Worm (Caenorhabditis elegans) whole organism, L2 larva: ENCODE data around the gene T22D1.1.

Source experiments
- C34F6.9 ChIP-seq: fragments of 150-350 bp; optimal IDR thresholded peaks from 2 replicates; lab custom pipeline; 2014; ENCODE audit warnings: missing biosample characterization, missing genetic modification characterization
- F13H6.1 ChIP-seq: sonication (generic microtip); optimal IDR thresholded peaks from 2 replicates; lab custom pipeline; 2016; ENCODE audit warnings: missing genetic modification characterization, missing compliant biosample characterization
- R02D3.7 ChIP-seq: fragments of 150-350 bp; optimal IDR thresholded peaks from 2 replicates; lab custom pipeline; 2014; ENCODE audit warnings: missing biosample characterization, missing genetic modification characterization
- Y55F3AM.14 ChIP-seq: fragments of 200-800 bp; sonication (Bioruptor generic); optimal IDR thresholded peaks from 2 replicates; lab custom pipeline; 2018; ENCODE audit warnings: mild to moderate bottlenecking, missing genetic modification characterization, missing compliant biosample characterization
- ZK546.5 ChIP-seq: sonication (generic microtip); optimal IDR thresholded peaks from 2 replicates; lab custom pipeline; 2017; ENCODE audit warnings: missing biosample characterization, missing genetic modification characterization
- alr-1 ChIP-seq: fragments of 150-350 bp; optimal IDR thresholded peaks from 2 replicates; lab custom pipeline; 2014; ENCODE audit warnings: missing biosample characterization, missing genetic modification characterization
- aly-2 ChIP-seq: fragments of 150-350 bp; optimal IDR thresholded peaks from 2 replicates; lab custom pipeline; 2014; ENCODE audit warnings: missing biosample characterization, missing genetic modification characterization
- ama-1 ChIP-seq: fragments of 150-350 bp; optimal IDR thresholded peaks from 2 replicates; lab custom pipeline; 2018; ENCODE audit warnings: inconsistent platforms
- blmp-1 ChIP-seq: sonication (generic microtip); optimal IDR thresholded peaks from 2 replicates; lab custom pipeline; 2017; ENCODE audit warnings: missing genetic modification characterization, mild to moderate bottlenecking, missing compliant biosample characterization, antibody characterized with exemption, moderate library complexity; ENCODE audit not compliant: insufficient read depth
- ceh-16 ChIP-seq: fragments of 150-350 bp; optimal IDR thresholded peaks from 2 replicates; lab custom pipeline; 2014; ENCODE audit warnings: missing biosample characterization, missing genetic modification characterization
- crh-2 ChIP-seq: sonication (generic microtip); optimal IDR thresholded peaks from 2 replicates; lab custom pipeline; 2017; ENCODE audit warnings: missing biosample characterization, missing genetic modification characterization
- dmd-4 ChIP-seq: sonication (generic microtip); optimal IDR thresholded peaks from 2 replicates; lab custom pipeline; 2017; ENCODE audit warnings: missing biosample characterization, missing genetic modification characterization
- egl-27 ChIP-seq: sonication (generic microtip); optimal IDR thresholded peaks from 3 replicates; lab custom pipeline; 2017; ENCODE audit warnings: missing biosample characterization, missing genetic modification reagents, missing genetic modification characterization
- elt-1 ChIP-seq: fragments of 150-350 bp; optimal IDR thresholded peaks from 2 replicates; lab custom pipeline; 2014; ENCODE audit warnings: missing biosample characterization, missing genetic modification characterization
- elt-3 ChIP-seq: sonication (generic microtip); optimal IDR thresholded peaks from 2 replicates; lab custom pipeline; 2017; ENCODE audit warnings: missing biosample characterization, missing genetic modification characterization
- fos-1 ChIP-seq: fragments of 150-350 bp; optimal IDR thresholded peaks from 2 replicates; lab custom pipeline; 2014; ENCODE audit warnings: missing biosample characterization, missing genetic modification characterization
- gmeb-1 ChIP-seq: fragments of 150-350 bp; optimal IDR thresholded peaks from 2 replicates; lab custom pipeline; 2014; ENCODE audit warnings: missing biosample characterization, missing genetic modification characterization
- lin-11 ChIP-seq: fragments of 150-350 bp; sonication (generic microtip); optimal IDR thresholded peaks from 2 replicates; lab custom pipeline; 2014; ENCODE audit warnings: missing biosample characterization, missing genetic modification characterization, inconsistent platforms, mixed read lengths
- lin-13 ChIP-seq: fragments of 150-350 bp; optimal IDR thresholded peaks from 2 replicates; lab custom pipeline; 2014; ENCODE audit warnings: missing biosample characterization, missing genetic modification reagents, missing genetic modification characterization
- lin-39 ChIP-seq: fragments of 150-350 bp; optimal IDR thresholded peaks from 2 replicates; lab custom pipeline; 2014; ENCODE audit warnings: missing biosample characterization, missing genetic modification reagents, missing genetic modification characterization
- lsy-2 ChIP-seq, 2 experiments: fragments of 150-350 bp in 1 of 2; sonication (generic microtip) in 1 of 2; optimal IDR thresholded peaks; 2 replicates each; lab custom pipeline; 2014 to 2017; ENCODE audit warnings: missing biosample characterization in 2 of 2, missing genetic modification characterization in 2 of 2
- mdl-1 ChIP-seq, 2 experiments: fragments of 150-350 bp in 1 of 2; sonication (generic microtip) in 1 of 2; optimal IDR thresholded peaks; 2 replicates each; lab custom pipeline; 2017; ENCODE audit warnings: missing biosample characterization in 2 of 2, missing genetic modification characterization in 2 of 2
- nhr-10 ChIP-seq: sonication (generic microtip); optimal IDR thresholded peaks from 2 replicates; lab custom pipeline; 2017; ENCODE audit warnings: missing biosample characterization, missing genetic modification characterization
- nhr-129 ChIP-seq: fragments of 150-350 bp; optimal IDR thresholded peaks from 2 replicates; lab custom pipeline; 2014; ENCODE audit warnings: missing biosample characterization, missing genetic modification characterization
- nhr-23 ChIP-seq: fragments of 150-350 bp; optimal IDR thresholded peaks from 2 replicates; lab custom pipeline; 2014; ENCODE audit warnings: missing biosample characterization, missing genetic modification reagents, missing genetic modification characterization
- nhr-237 ChIP-seq: fragments of 150-350 bp; optimal IDR thresholded peaks from 2 replicates; lab custom pipeline; 2014; ENCODE audit warnings: missing biosample characterization, missing genetic modification characterization
- nhr-25 ChIP-seq: fragments of 150-350 bp; sonication (generic microtip); optimal IDR thresholded peaks from 3 replicates; lab custom pipeline; 2014; ENCODE audit warnings: missing biosample characterization, missing genetic modification characterization
- nhr-6 ChIP-seq: fragments of 150-350 bp; optimal IDR thresholded peaks from 2 replicates; lab custom pipeline; 2014; ENCODE audit warnings: missing biosample characterization, missing genetic modification characterization
- nhr-77 ChIP-seq: fragments of 150-350 bp; optimal IDR thresholded peaks from 2 replicates; lab custom pipeline; 2014; ENCODE audit warnings: missing biosample characterization, missing genetic modification characterization
- peb-1 ChIP-seq: fragments of 150-350 bp; optimal IDR thresholded peaks from 2 replicates; lab custom pipeline; 2014; ENCODE audit warnings: missing biosample characterization, missing genetic modification characterization
- sem-4 ChIP-seq: fragments of 150-350 bp; optimal IDR thresholded peaks from 2 replicates; lab custom pipeline; 2014; ENCODE audit warnings: missing biosample characterization, missing genetic modification reagents, missing genetic modification characterization
- skn-1 ChIP-seq: sonication (generic microtip); optimal IDR thresholded peaks from 2 replicates; lab custom pipeline; 2017; ENCODE audit warnings: missing biosample characterization, missing genetic modification characterization
- sma-9 ChIP-seq, 2 experiments: fragments of 150-350 bp in 1 of 2; sonication (generic microtip) in 1 of 2; optimal IDR thresholded peaks; 2 replicates each; lab custom pipeline; 2014 to 2016; ENCODE audit warnings: missing genetic modification characterization in 2 of 2, mild to moderate bottlenecking in 1 of 2, missing biosample characterization in 1 of 2, missing compliant biosample characterization in 1 of 2, missing genetic modification reagents in 1 of 2, moderate library complexity in 1 of 2
- unc-39 ChIP-seq: fragments of 150-350 bp; optimal IDR thresholded peaks from 2 replicates; lab custom pipeline; 2014; ENCODE audit warnings: missing biosample characterization, missing genetic modification characterization
- unc-55 ChIP-seq: fragments of 150-350 bp; sonication (generic microtip); optimal IDR thresholded peaks from 3 replicates; lab custom pipeline; 2014; ENCODE audit warnings: missing biosample characterization, missing genetic modification reagents, missing genetic modification characterization
- unc-62 ChIP-seq: fragments of 150-350 bp; optimal IDR thresholded peaks from 2 replicates; lab custom pipeline; 2014; ENCODE audit warnings: missing biosample characterization, missing genetic modification reagents, missing genetic modification characterization
- zag-1 ChIP-seq: fragments of 150-350 bp; optimal IDR thresholded peaks from 2 replicates; lab custom pipeline; 2014; ENCODE audit warnings: missing biosample characterization, missing genetic modification characterization
- ztf-11 ChIP-seq: sonication (generic microtip); optimal IDR thresholded peaks from 2 replicates; lab custom pipeline; 2017; ENCODE audit warnings: missing biosample characterization, missing genetic modification characterization
- ztf-4 ChIP-seq: fragments of 150-350 bp; optimal IDR thresholded peaks from 2 replicates; lab custom pipeline; 2014; ENCODE audit warnings: missing biosample characterization, missing genetic modification characterization

The T22D1.1 gene

ce11 chrIV:6937548-6937947 lies 14.4 kb downstream of the T22D1.1 start, which contains the start of gene npr-12:
TSS of gene npr-12 (minus strand) at chrIV:6937648.
- TF ChIP-seq unc-62 (GFP tag; lab: Kevin White, UChicago) (no peak), nhr-129 (no peak), nhr-6 (tag; lab: Kevin White, UChicago) (no peak), elt-3 (tag; lab: Kevin White, UChicago) (no peak), skn-1 (tag; lab: Kevin White, UChicago) (no peak), lin-39 (tag; lab: Kevin White, UChicago) (no peak), ama-1 (no peak), nhr-25 (no peak), aly-2 (tag; lab: Kevin White, UChicago) (no peak), egl-27 (tag; lab: Kevin White, UChicago) (no peak), sem-4 (tag; lab: Kevin White, UChicago) (no peak), mdl-1 (tag; optimal IDR thresholded peaks at IDR 0.05; lab: Kevin White, UChicago) (no peak), lsy-2 (tag; optimal IDR thresholded peaks at IDR 0.05; lab: Kevin White, UChicago) (no peak), nhr-10 (no peak), elt-1 (tag; lab: Kevin White, UChicago) (no peak), dmd-4 (no peak), ztf-11 (tag; lab: Kevin White, UChicago) (no peak)

- TF ChIP-seq unc-39 (tag; lab: Kevin White, UChicago), result no peak
- TF ChIP-seq nhr-25, result no peak
- TF ChIP-seq elt-1 (tag; lab: Kevin White, UChicago), result no peak
- no peak for TF ChIP-seq blmp-1 (tag; lab: Kevin White, UChicago)
- no peak for TF ChIP-seq peb-1 (tag; lab: Kevin White, UChicago)
- TF ChIP-seq nhr-77 (tag; lab: Kevin White, UChicago), result no peak
- TF ChIP-seq fos-1 (tag; lab: Kevin White, UChicago), result no peak
- TF ChIP-seq lin-13, result no peak
- no peak for TF ChIP-seq C34F6.9 (tag; lab: Kevin White, UChicago)
- TF ChIP-seq ceh-16 (tag; lab: Kevin White, UChicago), result no peak
- TF ChIP-seq, all 48 proteins: peak for 0
These were observed 17.9 kb downstream of the T22D1.1 start for ce11 chrIV:6941101-6941500.

ce11 chrIV:6946832-6947231 lies 23.7 kb downstream of the T22D1.1 start:
- no peak for TF ChIP-seq lin-11
- TF ChIP-seq alr-1 (tag; lab: Kevin White, UChicago), result no peak
- TF ChIP-seq crh-2 (tag; lab: Kevin White, UChicago), result no peak
- TF ChIP-seq gmeb-1 (tag; lab: Kevin White, UChicago), result no peak
- TF ChIP-seq nhr-237, result no peak
- no peak for TF ChIP-seq lin-39 (tag; lab: Kevin White, UChicago)
- no peak for TF ChIP-seq ztf-4
- TF ChIP-seq ama-1, result no peak
- TF ChIP-seq nhr-25, result no peak
- TF ChIP-seq nhr-23 (tag; lab: Kevin White, UChicago), result no peak
- TF ChIP-seq sma-9 (GFP tag; optimal IDR thresholded peaks at IDR 0.05; lab: Kevin White, UChicago), result peak; percentile 18
- TF ChIP-seq sma-9 (tag; optimal IDR thresholded peaks at IDR 0.05; lab: Kevin White, UChicago), result no peak
- TF ChIP-seq lsy-2 (tag; optimal IDR thresholded peaks at IDR 0.05; lab: Kevin White, UChicago), result peak in 1 of 2 experiments; percentile 21
- peak; percentile 48 for TF ChIP-seq F13H6.1 (tag; lab: Kevin White, UChicago)
- TF ChIP-seq mdl-1 (tag; optimal IDR thresholded peaks at IDR 0.05; lab: Kevin White, UChicago), result no peak
- no peak for TF ChIP-seq nhr-6 (tag; lab: Kevin White, UChicago)
- TF ChIP-seq aly-2 (tag; lab: Kevin White, UChicago), result no peak
- TF ChIP-seq, all 48 proteins: peak for 3

ce11 chrIV:6951259-6951658 lies 28.1 kb downstream of the T22D1.1 start:
- TF ChIP-seq R02D3.7, result no peak
- TF ChIP-seq lin-11, result no peak
- no peak for TF ChIP-seq lin-13
- no peak for TF ChIP-seq ama-1
- TF ChIP-seq skn-1 (tag; lab: Kevin White, UChicago), result no peak
- TF ChIP-seq mdl-1 (tag; optimal IDR thresholded peaks at IDR 0.05; lab: Kevin White, UChicago), result no peak
- TF ChIP-seq Y55F3AM.14 (GFP tag; lab: Kevin White, UChicago), result no peak
- TF ChIP-seq egl-27 (tag; lab: Kevin White, UChicago), result no peak
- TF ChIP-seq ztf-11 (tag; lab: Kevin White, UChicago), result no peak
- TF ChIP-seq zag-1 (tag; lab: Kevin White, UChicago), result no peak
- TF ChIP-seq lsy-2 (tag; optimal IDR thresholded peaks at IDR 0.05; lab: Kevin White, UChicago), result no peak
- no peak for TF ChIP-seq ZK546.5 (tag; lab: Kevin White, UChicago)
- TF ChIP-seq crh-2 (tag; lab: Kevin White, UChicago), result no peak
- no peak for TF ChIP-seq nhr-77 (tag; lab: Kevin White, UChicago)
- TF ChIP-seq unc-55 (GFP tag; lab: Kevin White, UChicago), result no peak
- TF ChIP-seq ceh-16 (tag; lab: Kevin White, UChicago), result no peak
- TF ChIP-seq lin-39 (tag; lab: Kevin White, UChicago), result no peak
